Worm (Caenorhabditis elegans): Measurements from ENCODE around the gene clp-9.

DNA sequence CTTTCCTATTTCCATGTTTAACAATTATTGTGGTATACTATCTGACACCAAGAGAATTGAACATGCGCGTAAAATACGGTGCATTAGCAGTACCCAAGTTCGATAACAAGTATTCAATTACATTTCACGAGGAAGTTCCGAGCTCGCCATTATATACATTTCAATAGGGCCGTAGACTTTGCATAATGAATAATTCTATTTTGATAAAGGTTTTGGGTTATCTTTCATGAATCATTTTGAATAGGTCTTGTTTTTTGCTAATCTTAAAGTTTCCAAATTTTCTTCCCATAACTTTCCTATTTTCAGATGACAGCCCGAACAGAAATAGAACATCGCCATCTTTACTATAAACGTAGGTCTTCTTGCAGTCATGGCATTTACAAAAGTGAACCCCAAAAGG, 40.5 kb upstream of the clp-9 start, which contains the start of gene C50H2.13:
- TF ChIP-seq aptf-3 (GFP tag; IDR thresholded peaks at IDR 0.05) = no peak
- no peak for TF ChIP-seq Y56A3A.18 (GFP tag; IDR thresholded peaks at IDR 0.05)

Measured in whole organism, young adult.